Fruit fly (Drosophila melanogaster): ENCODE results near the gene CG14073.

CG14073 gene

dm6 chr3L:18791232-18792008 lies 29.1 kb downstream of the CG14073 start (continued):
- TF ChIP-seq Hr39 (GFP tag; optimal IDR thresholded peaks at IDR 0.05) (no peak), CG6163 (GFP tag; IDR thresholded peaks at IDR 0.05) (peak; percentile 84), Sox15 (GFP tag; optimal IDR thresholded peaks at IDR 0.05) (no peak), acj6 (GFP tag; optimal IDR thresholded peaks at IDR 0.05) (no peak), Eip75B (GFP tag; optimal IDR thresholded peaks at IDR 0.05) (peak; percentile 14), OdsH (GFP tag; optimal IDR thresholded peaks at IDR 0.05) (peak; percentile 42), CG15336 (GFP tag; IDR thresholded peaks at IDR 0.05) (no peak), CG10669 (GFP tag; optimal IDR thresholded peaks at IDR 0.05) (peak; percentile 67), Eip78C (GFP tag) (peak; percentile 76), CG16779 (tag; optimal IDR thresholded peaks at IDR 0.05) (peak; percentile 40), Lpt (GFP tag; optimal IDR thresholded peaks at IDR 0.05) (peak; percentile 46), CG6854 (GFP tag; optimal IDR thresholded peaks at IDR 0.05) (no peak), eg (GFP tag; IDR thresholded peaks at IDR 0.05) (peak; percentile 75), spab (GFP tag; optimal IDR thresholded peaks at IDR 0.05) (peak; percentile 58), Blimp-1 (GFP tag; optimal IDR thresholded peaks at IDR 0.05) (no peak), ss (GFP tag; optimal IDR thresholded peaks at IDR 0.05) (peak; percentile 30 to 89), topi (GFP tag; optimal IDR thresholded peaks at IDR 0.05) (no peak), Eip93F (GFP tag; optimal IDR thresholded peaks at IDR 0.05) (no peak), CG6792 (GFP tag; optimal IDR thresholded peaks at IDR 0.05) (peak; percentile 0)

DNA sequence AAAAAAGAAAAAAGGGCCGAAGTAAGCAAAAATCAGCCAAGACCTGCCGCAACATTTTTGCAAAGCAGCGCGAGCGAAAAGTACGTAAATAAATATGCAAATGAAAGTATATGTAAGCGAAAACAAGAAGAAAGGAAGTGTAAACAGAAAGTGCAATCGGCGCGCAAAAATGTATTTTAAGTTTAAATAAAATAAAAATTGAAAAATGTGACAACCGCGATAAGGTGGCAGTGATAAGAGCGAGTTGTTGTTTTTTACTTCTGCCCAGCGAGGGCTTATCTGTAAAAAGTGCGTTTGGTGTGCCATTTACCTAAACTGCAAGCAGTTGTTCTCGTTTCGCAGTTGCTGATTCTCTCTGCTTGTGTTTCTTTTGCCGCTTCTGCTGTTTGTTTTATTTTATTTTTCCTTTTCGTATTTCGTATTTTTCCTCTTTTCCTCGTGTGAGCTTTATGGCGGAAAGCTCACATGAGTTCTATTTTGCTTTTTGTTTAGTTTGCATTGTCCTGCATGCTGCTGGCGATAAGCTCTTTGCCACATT lies 29.8 kb downstream of the CG14073 start:
- peak; percentile 50 for TF ChIP-seq CG3032 (tag; optimal IDR thresholded peaks at IDR 0.05)
- TF ChIP-seq CG31627 (GFP tag; optimal IDR thresholded peaks at IDR 0.05) = no peak
- TF ChIP-seq CG11902 (GFP tag; optimal IDR thresholded peaks at IDR 0.05) = no peak
- TF ChIP-seq vri (GFP tag; optimal IDR thresholded peaks at IDR 0.05) = peak; percentile 77
- TF ChIP-seq CG9139 (GFP tag; optimal IDR thresholded peaks at IDR 0.05) = peak; percentile 74
- TF ChIP-seq Ets96B (tag; optimal IDR thresholded peaks at IDR 0.05) = peak; percentile 59
- no peak for TF ChIP-seq CG8632 (GFP tag; optimal IDR thresholded peaks at IDR 0.05)
- TF ChIP-seq achi (GFP tag; optimal IDR thresholded peaks at IDR 0.05) = peak; percentile 56
- peak; percentile 70 for TF ChIP-seq CG32006 (GFP tag; optimal IDR thresholded peaks at IDR 0.05)
- TF ChIP-seq Sox102F (GFP tag; optimal IDR thresholded peaks at IDR 0.05) = peak; percentile 32
- no peak for TF ChIP-seq fkh (GFP tag; optimal IDR thresholded peaks at IDR 0.05)
- TF ChIP-seq CG34406 (GFP tag; optimal IDR thresholded peaks at IDR 0.05) = no peak
- peak; percentile 7 for TF ChIP-seq Hr4 (GFP tag; optimal IDR thresholded peaks at IDR 0.05)
- peak; percentile 77 for TF ChIP-seq spab (GFP tag; optimal IDR thresholded peaks at IDR 0.05)
- TF ChIP-seq Hr39 (GFP tag; optimal IDR thresholded peaks at IDR 0.05) = no peak
- peak; percentile 43 for TF ChIP-seq esn (GFP tag; optimal IDR thresholded peaks at IDR 0.05)
- no peak for TF ChIP-seq Met (GFP tag; optimal IDR thresholded peaks at IDR 0.05)
- no peak for TF ChIP-seq lz (GFP tag; optimal IDR thresholded peaks at IDR 0.05)
- peak; percentile 38 for TF ChIP-seq CG6854 (GFP tag; optimal IDR thresholded peaks at IDR 0.05)
- peak; percentile 74 for TF ChIP-seq CG16779 (tag; optimal IDR thresholded peaks at IDR 0.05)
- TF ChIP-seq Sox14 (GFP tag; optimal IDR thresholded peaks at IDR 0.05) = no peak
- TF ChIP-seq dac (GFP tag; optimal IDR thresholded peaks at IDR 0.05) = no peak
- peak; percentile 14 for TF ChIP-seq topi (GFP tag; optimal IDR thresholded peaks at IDR 0.05)
- TF ChIP-seq CG6792 (GFP tag; optimal IDR thresholded peaks at IDR 0.05) = no peak
- peak; percentile 4 for TF ChIP-seq Smox (GFP tag; optimal IDR thresholded peaks at IDR 0.05)
- TF ChIP-seq Gug (GFP tag; IDR thresholded peaks at IDR 0.05) = peak; percentile 72
- TF ChIP-seq CG10631 (GFP tag; optimal IDR thresholded peaks at IDR 0.05) = peak; percentile 6
- TF ChIP-seq Hr38 (GFP tag; optimal IDR thresholded peaks at IDR 0.05) = no peak
- no peak for TF ChIP-seq acj6 (GFP tag; optimal IDR thresholded peaks at IDR 0.05)
- TF ChIP-seq CG7368 (GFP tag; optimal IDR thresholded peaks at IDR 0.05) = peak; percentile 3
- no peak for TF ChIP-seq Ets21C (GFP tag; optimal IDR thresholded peaks at IDR 0.05)
- peak; percentile 93 for TF ChIP-seq CG6163 (GFP tag; IDR thresholded peaks at IDR 0.05)
- TF ChIP-seq svp (GFP tag) = peak; percentile 52
- TF ChIP-seq fd59A (GFP tag; optimal IDR thresholded peaks at IDR 0.05) = peak; percentile 8
- TF ChIP-seq CG10669 (GFP tag; optimal IDR thresholded peaks at IDR 0.05) = peak; percentile 59
- peak; percentile 52 to 81 for TF ChIP-seq salr (GFP tag; optimal IDR thresholded peaks at IDR 0.05)
- peak; percentile 87 for TF ChIP-seq Lpt (GFP tag; optimal IDR thresholded peaks at IDR 0.05)
- no peak for TF ChIP-seq Eip93F (GFP tag; optimal IDR thresholded peaks at IDR 0.05)
- peak; percentile 75 for TF ChIP-seq CG1621 (tag; optimal IDR thresholded peaks at IDR 0.05)
